Worm (Caenorhabditis elegans) whole organism, L3 larva: ENCODE data around the gene F36H12.9.

Source experiments
- R02D3.7 ChIP-seq: fragments of 150-350 bp; optimal IDR thresholded peaks from 2 replicates; lab custom pipeline; 2014; ENCODE audit warnings: missing biosample characterization, missing genetic modification characterization
- aly-2 ChIP-seq: fragments of 150-350 bp; optimal IDR thresholded peaks from 2 replicates; lab custom pipeline; 2014; ENCODE audit warnings: missing biosample characterization, missing genetic modification characterization
- ceh-16 ChIP-seq: sonication (generic microtip); optimal IDR thresholded peaks from 2 replicates; lab custom pipeline; 2017; ENCODE audit warnings: missing biosample characterization, missing genetic modification characterization
- egl-5 ChIP-seq: fragments of 150-350 bp; optimal IDR thresholded peaks from 2 replicates; lab custom pipeline; 2017; ENCODE audit warnings: missing biosample characterization, missing genetic modification reagents, missing genetic modification characterization, inconsistent platforms
- elt-1 ChIP-seq: fragments of 150-350 bp; optimal IDR thresholded peaks from 2 replicates; lab custom pipeline; 2014; ENCODE audit warnings: missing biosample characterization, missing genetic modification characterization
- elt-3 ChIP-seq, 3 experiments: fragments of 150-350 bp in 1 of 3; sonication (generic microtip) in 2 of 3; optimal IDR thresholded peaks; 2 replicates in 2 of 3; 4 replicates in 1 of 3; lab custom pipeline; 2014 to 2017; ENCODE audit warnings: missing biosample characterization in 3 of 3, missing genetic modification characterization in 3 of 3
- mdl-1 ChIP-seq: fragments of 150-350 bp; optimal IDR thresholded peaks from 2 replicates; lab custom pipeline; 2014; ENCODE audit warnings: missing biosample characterization, missing genetic modification characterization
- nfya-1 ChIP-seq: sonication (generic microtip); optimal IDR thresholded peaks from 2 replicates; lab custom pipeline; 2017; ENCODE audit warnings: missing genetic modification characterization, mild to moderate bottlenecking, missing compliant biosample characterization, antibody characterized with exemption, moderate library complexity; ENCODE audit not compliant: insufficient read depth
- nhr-12 ChIP-seq: fragments of 150-350 bp; optimal IDR thresholded peaks from 2 replicates; lab custom pipeline; 2014; ENCODE audit warnings: missing biosample characterization, missing genetic modification characterization
- nhr-67 ChIP-seq: fragments of 150-350 bp; optimal IDR thresholded peaks from 2 replicates; lab custom pipeline; 2014; ENCODE audit warnings: missing biosample characterization, missing genetic modification characterization
- nhr-76 ChIP-seq: fragments of 150-350 bp; sonication (generic microtip); optimal IDR thresholded peaks from 5 replicates; lab custom pipeline; 2014; ENCODE audit warnings: missing biosample characterization, missing genetic modification characterization
- nhr-77 ChIP-seq: fragments of 150-350 bp; optimal IDR thresholded peaks from 2 replicates; lab custom pipeline; 2014; ENCODE audit warnings: missing biosample characterization, missing genetic modification characterization
- pha-4 ChIP-seq: fragments of 150-350 bp; optimal IDR thresholded peaks from 2 replicates; lab custom pipeline; 2014; ENCODE audit warnings: missing biosample characterization, missing genetic modification reagents, missing genetic modification characterization

DNA sequence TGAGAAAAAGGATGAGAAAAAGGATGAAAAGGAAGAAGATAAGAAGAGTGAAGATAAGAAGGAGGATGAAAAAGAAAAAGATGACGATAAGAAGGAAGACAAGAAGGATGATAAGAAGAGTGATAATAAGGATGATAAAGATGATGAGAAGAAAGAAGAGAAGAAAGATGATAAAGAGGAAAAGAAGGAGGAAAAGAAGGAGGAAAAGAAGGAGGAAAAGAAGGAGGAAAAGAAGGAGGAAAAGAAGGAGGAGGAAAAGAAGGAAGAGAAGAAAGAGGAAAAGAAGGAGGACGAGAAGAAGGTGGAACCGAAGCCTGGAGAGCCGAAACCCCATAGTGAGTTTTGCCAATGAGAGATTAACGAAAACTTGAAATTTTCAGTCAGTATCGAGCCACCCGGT is 16.6 kb downstream of the F36H12.9 start:
- TF ChIP-seq nfya-1 (tag; lab: Kevin White, UChicago) = no peak
- TF ChIP-seq nhr-12 = no peak
- TF ChIP-seq nhr-76 = no peak
- TF ChIP-seq pha-4 = no peak
- no peak for TF ChIP-seq elt-1 (tag; lab: Kevin White, UChicago)
- no peak for TF ChIP-seq mdl-1
- TF ChIP-seq nhr-67 (tag; lab: Kevin White, UChicago) = no peak
- TF ChIP-seq R02D3.7 (tag; lab: Kevin White, UChicago) = no peak
- TF ChIP-seq nhr-77 (tag; lab: Kevin White, UChicago) = no peak
- TF ChIP-seq elt-3 (tag; optimal IDR thresholded peaks at IDR 0.05; lab: Kevin White, UChicago) = no peak
- no peak for TF ChIP-seq aly-2
- TF ChIP-seq ceh-16 (tag; lab: Kevin White, UChicago) = no peak
- TF ChIP-seq egl-5 (tag; lab: Kevin White, UChicago) = no peak
